Fruit fly (Drosophila melanogaster) whole organism, wandering third instar larva: ENCODE data around the gene BTBD9.

ENCODE experiments used
- Abd-B ChIP-seq: fragments of >200 bp; optimal IDR thresholded peaks from 2 replicates; lab custom pipeline; 2017; ENCODE audit warnings: missing biosample characterization, missing genetic modification characterization
- CG32264 ChIP-seq: fragments of 200-800 bp; sonication (Bioruptor generic); optimal IDR thresholded peaks from 2 replicates; lab custom pipeline; 2016; ENCODE audit warnings: missing biosample characterization, missing genetic modification characterization
- CG9705 ChIP-seq: fragments of 200-800 bp; sonication (Bioruptor generic); optimal IDR thresholded peaks from 2 replicates; lab custom pipeline; 2018; ENCODE audit warnings: missing biosample characterization, mild to moderate bottlenecking, missing genetic modification characterization
- CrebA ChIP-seq: fragments of 200-800 bp; sonication (Bioruptor generic); optimal IDR thresholded peaks from 2 replicates; lab custom pipeline; 2016; ENCODE audit warnings: missing biosample characterization, mild to moderate bottlenecking, missing genetic modification characterization, borderline replicate concordance
- Dif ChIP-seq: fragments of 200-275, 200-300 bp; sonication (Bioruptor generic); optimal IDR thresholded peaks from 2 replicates; lab custom pipeline; 2018; ENCODE audit warnings: missing biosample characterization, missing genetic modification characterization; ENCODE audit not compliant: partially characterized antibody
- HLH106 ChIP-seq: fragments of 200-800 bp; optimal IDR thresholded peaks from 3 replicates; lab custom pipeline; 2019; ENCODE audit warnings: missing biosample characterization, mild to moderate bottlenecking, missing genetic modification characterization, moderate library complexity
- Hr78 ChIP-seq: fragments of >200 bp; optimal IDR thresholded peaks from 2 replicates; lab custom pipeline; 2017; ENCODE audit warnings: missing biosample characterization, missing genetic modification characterization
- Hr83 ChIP-seq: fragments of 200-300 bp; sonication (Bioruptor generic); optimal IDR thresholded peaks from 2 replicates; lab custom pipeline; 2016; ENCODE audit warnings: missing biosample characterization, mild to moderate bottlenecking, missing genetic modification characterization, moderate library complexity; ENCODE audit not compliant: poor library complexity, severe bottlenecking
- Jra ChIP-seq: sonication (Bioruptor generic); optimal IDR thresholded peaks from 2 replicates; lab custom pipeline; 2016; ENCODE audit warnings: missing biosample characterization, missing genetic modification characterization
- Mio ChIP-seq: sonication (Bioruptor generic); optimal IDR thresholded peaks from 2 replicates; lab custom pipeline; 2016; ENCODE audit warnings: missing biosample characterization, missing genetic modification characterization
- N ChIP-seq: fragments of >200 bp; optimal IDR thresholded peaks from 2 replicates; lab custom pipeline; 2018; ENCODE audit warnings: missing biosample characterization, missing external identifiers, missing genetic modification characterization
- OdsH ChIP-seq: fragments of 200-800 bp; sonication (Bioruptor generic); optimal IDR thresholded peaks from 2 replicates; lab custom pipeline; 2016; ENCODE audit warnings: missing biosample characterization, mild to moderate bottlenecking, missing genetic modification characterization
- Rel ChIP-seq, 2 experiments: fragments of 200-800 bp; sonication (Bioruptor generic) in 1 of 2; optimal IDR thresholded peaks; 2 replicates in 1 of 2; 3 replicates in 1 of 2; lab custom pipeline; 2016 to 2019; ENCODE audit warnings: mild to moderate bottlenecking in 2 of 2, missing biosample characterization in 2 of 2, missing genetic modification characterization in 2 of 2, moderate library complexity in 1 of 2
- Vsx2 ChIP-seq: fragments of 200-300, 225-300 bp; sonication (Bioruptor generic); optimal IDR thresholded peaks from 2 replicates; lab custom pipeline; 2018; ENCODE audit warnings: missing biosample characterization, missing genetic modification characterization; ENCODE audit not compliant: partially characterized antibody
- br ChIP-seq: fragments of 200-800 bp; sonication (Bioruptor generic); optimal IDR thresholded peaks from 2 replicates; lab custom pipeline; 2016; ENCODE audit warnings: missing biosample characterization, missing genetic modification characterization
- brk ChIP-seq: fragments of 200-800 bp; sonication (Bioruptor generic); optimal IDR thresholded peaks from 2 replicates; lab custom pipeline; 2016; ENCODE audit warnings: missing biosample characterization, mild to moderate bottlenecking, missing genetic modification characterization
- dl ChIP-seq, 2 experiments: fragments of 175-275, 200-275 bp in 1 of 2; fragments of 200-275 bp in 1 of 2; sonication (Bioruptor generic); optimal IDR thresholded peaks; lab custom pipeline; 2018; ENCODE audit warnings: mild to moderate bottlenecking in 2 of 2, missing biosample characterization in 2 of 2, missing genetic modification characterization in 2 of 2, moderate library complexity in 2 of 2; ENCODE audit not compliant: partially characterized antibody in 2 of 2, insufficient read depth in 1 of 2
- dsf ChIP-seq: sonication (Bioruptor generic); optimal IDR thresholded peaks from 2 replicates; lab custom pipeline; 2016; ENCODE audit warnings: missing biosample characterization, missing genetic modification characterization, borderline replicate concordance
- ey ChIP-seq: fragments of 200-800 bp; sonication (Bioruptor generic); optimal IDR thresholded peaks from 2 replicates; lab custom pipeline; 2016; ENCODE audit warnings: missing biosample characterization, missing genetic modification characterization
- foxo ChIP-seq, 2 experiments: fragments of 200-800 bp; sonication (Bioruptor generic); optimal IDR thresholded peaks; 2 replicates in 1 of 2; 3 replicates in 1 of 2; lab custom pipeline; 2016 to 2017; ENCODE audit warnings: missing biosample characterization in 2 of 2, missing genetic modification characterization in 2 of 2
- fru ChIP-seq: fragments of 200-800 bp; sonication (Bioruptor generic); optimal IDR thresholded peaks from 3 replicates; lab custom pipeline; 2016; ENCODE audit warnings: missing biosample characterization, mild to moderate bottlenecking, missing genetic modification characterization
- h ChIP-seq: fragments of 200-800 bp; sonication (Bioruptor generic); optimal IDR thresholded peaks from 3 replicates; lab custom pipeline; 2016; ENCODE audit warnings: missing biosample characterization, mild to moderate bottlenecking, missing genetic modification characterization
- jim ChIP-seq: fragments of 175-275, 200-325 bp; sonication (Bioruptor generic); optimal IDR thresholded peaks from 2 replicates; lab custom pipeline; 2016; ENCODE audit warnings: missing biosample characterization, mild to moderate bottlenecking, missing genetic modification characterization
- lola ChIP-seq: fragments of >200 bp; optimal IDR thresholded peaks from 2 replicates; lab custom pipeline; 2017; ENCODE audit warnings: missing biosample characterization, missing genetic modification characterization
- pan ChIP-seq: fragments of >200 bp; optimal IDR thresholded peaks from 2 replicates; lab custom pipeline; 2017
- psq ChIP-seq: fragments of 200-800 bp; sonication (Bioruptor generic); optimal IDR thresholded peaks from 3 replicates; lab custom pipeline; 2017; ENCODE audit warnings: missing biosample characterization, mild to moderate bottlenecking, missing genetic modification characterization, moderate library complexity
- rgr ChIP-seq: fragments of 200-800 bp; sonication (Bioruptor generic); optimal IDR thresholded peaks from 3 replicates; lab custom pipeline; 2016; ENCODE audit warnings: missing biosample characterization, mild to moderate bottlenecking, missing genetic modification characterization
- sage ChIP-seq: fragments of 200-800 bp; sonication (Bioruptor generic); optimal IDR thresholded peaks from 2 replicates; lab custom pipeline; 2016; ENCODE audit warnings: missing biosample characterization, mild to moderate bottlenecking, missing genetic modification characterization
- sv ChIP-seq: fragments of 200-800 bp; sonication (Bioruptor generic); optimal IDR thresholded peaks from 3 replicates; lab custom pipeline; 2016; ENCODE audit warnings: missing biosample characterization, missing genetic modification characterization
- tai ChIP-seq: sonication (Bioruptor generic); optimal IDR thresholded peaks from 2 replicates; lab custom pipeline; 2016; ENCODE audit warnings: missing biosample characterization, missing genetic modification characterization
- woc ChIP-seq: sonication (Bioruptor generic); optimal IDR thresholded peaks from 2 replicates; lab custom pipeline; 2016; ENCODE audit warnings: missing biosample characterization, mild to moderate bottlenecking, missing genetic modification characterization

Gene BTBD9

DNA sequence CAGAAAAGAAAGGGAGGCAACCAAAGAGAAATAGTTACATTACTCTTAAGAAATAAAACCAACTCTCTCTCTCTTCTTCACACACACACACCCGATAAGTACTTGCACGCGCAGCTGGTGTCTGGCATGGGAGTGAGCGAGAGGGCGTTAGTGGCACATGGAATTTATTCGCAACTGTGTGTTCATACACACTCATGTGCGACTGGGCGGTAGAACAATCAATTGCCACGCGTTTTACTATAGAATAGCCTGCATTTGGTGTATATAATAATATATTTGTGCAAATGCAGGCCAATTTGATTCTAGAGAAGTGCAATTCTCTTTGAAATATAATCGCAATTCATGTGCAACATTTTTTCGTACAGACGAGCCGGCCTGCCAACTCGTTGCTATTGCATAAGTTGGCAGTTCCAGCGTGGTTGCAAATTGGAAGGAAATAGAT lies 17.6 kb downstream of the BTBD9 start (continued):
- TF ChIP-seq CG32264 (no peak), fru (peak; percentile 15)
- TF ChIP-seq, all 38 proteins: peak for 11

DNA sequence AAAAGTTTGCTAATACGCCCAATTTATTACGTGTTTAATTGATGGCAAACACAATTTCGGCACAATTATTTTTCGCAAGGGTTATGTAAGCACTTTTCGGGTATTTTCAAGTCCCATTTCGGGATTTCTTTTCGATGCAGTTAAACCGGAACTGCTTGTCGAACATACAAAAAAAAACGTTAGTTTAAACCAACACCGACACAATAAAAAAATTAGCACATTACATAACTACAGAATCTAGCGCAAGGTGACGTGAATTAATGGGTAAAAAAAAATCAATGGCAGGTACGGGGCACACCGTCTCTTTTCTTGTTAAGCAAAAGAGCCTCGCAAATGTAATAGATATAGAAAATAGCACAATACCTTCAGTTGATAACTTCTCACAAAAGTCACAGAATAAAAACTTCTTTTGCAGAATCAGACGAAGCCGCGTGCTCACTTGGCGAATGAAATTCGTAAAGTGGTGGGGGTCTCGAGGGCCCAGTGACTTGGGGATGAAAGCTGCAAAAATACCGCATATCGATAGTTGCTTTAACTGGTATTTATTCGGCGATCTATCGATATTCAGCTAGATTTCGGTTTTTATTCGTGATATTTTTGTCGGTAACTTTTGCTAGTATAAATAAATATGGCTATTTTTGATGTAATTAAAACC lies 18.2 kb downstream of the BTBD9 start, which contains the start of the genes Ant2 and sesB:
Gene Ant2, minus strand, starts transcription at position 465 of the 655 bp plus-strand sequence.
Gene sesB, minus strand, starts transcription at position 516 of the 655 bp plus-strand sequence.
- TF ChIP-seq Mio (GFP tag; lab: Kevin White, UChicago) (no peak), pan (lab: Kevin White, UChicago) (no peak), Rel (GFP tag; optimal IDR thresholded peaks at IDR 0.05; lab: Kevin White, UChicago) (no peak), Rel (tag; optimal IDR thresholded peaks at IDR 0.05; lab: Kevin White, UChicago) (peak; percentile 6), Dif (GFP tag; lab: Kevin White, UChicago) (peak; percentile 62)

DNA sequence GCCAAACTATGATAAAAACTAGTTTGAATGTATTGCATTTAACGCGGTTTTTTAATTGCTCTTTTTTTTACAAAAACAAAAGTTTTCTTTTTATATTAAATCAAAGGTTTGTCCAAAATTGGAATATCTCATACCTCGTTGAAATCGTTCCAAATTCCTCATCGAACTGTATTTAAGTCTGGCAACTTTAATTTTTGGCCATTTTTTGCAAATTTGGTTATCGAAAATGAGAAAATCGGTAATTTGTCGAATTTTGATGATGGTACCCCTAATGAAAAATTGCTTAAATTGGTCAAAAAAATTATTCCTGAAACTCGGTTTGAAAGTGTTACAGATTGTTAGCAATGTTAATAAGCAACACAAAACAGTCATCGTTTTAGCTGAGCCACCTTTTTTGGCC lies 19.0 kb downstream of the BTBD9 start:
- no peak for TF ChIP-seq CG9705 (GFP tag; lab: Kevin White, UChicago)
- TF ChIP-seq HLH106 (tag; lab: Kevin White, UChicago), result no peak
- no peak for TF ChIP-seq N (GFP tag; lab: Kevin White, UChicago)
- no peak for TF ChIP-seq pan (lab: Kevin White, UChicago)
- TF ChIP-seq CG32264, result no peak
- TF ChIP-seq Jra (GFP tag; lab: Kevin White, UChicago), result no peak
- no peak for TF ChIP-seq foxo (GFP tag; optimal IDR thresholded peaks at IDR 0.05; lab: Kevin White, UChicago)
- TF ChIP-seq lola (GFP tag; lab: Kevin White, UChicago), result no peak
- no peak for TF ChIP-seq CrebA (GFP tag; lab: Kevin White, UChicago)
- TF ChIP-seq Hr78 (GFP tag; lab: Kevin White, UChicago), result no peak
- TF ChIP-seq jim (GFP tag; lab: Kevin White, UChicago), result no peak
- no peak for TF ChIP-seq Rel (GFP tag; optimal IDR thresholded peaks at IDR 0.05; lab: Kevin White, UChicago)
- no peak for TF ChIP-seq Rel (tag; optimal IDR thresholded peaks at IDR 0.05; lab: Kevin White, UChicago)
- TF ChIP-seq ey (GFP tag; lab: Kevin White, UChicago), result no peak
- TF ChIP-seq Dif (GFP tag; lab: Kevin White, UChicago), result no peak
- TF ChIP-seq Vsx2, result no peak
- no peak for TF ChIP-seq sage
- TF ChIP-seq dl (GFP tag; optimal IDR thresholded peaks at IDR 0.05; lab: Kevin White, UChicago; ENCODE audit: insufficient read depth in 1 of 2, partially characterized antibody in 2 of 2), result no peak
- no peak for TF ChIP-seq br
- no peak for TF ChIP-seq OdsH (GFP tag; lab: Kevin White, UChicago)
- TF ChIP-seq sv (GFP tag; lab: Kevin White, UChicago), result no peak

DNA sequence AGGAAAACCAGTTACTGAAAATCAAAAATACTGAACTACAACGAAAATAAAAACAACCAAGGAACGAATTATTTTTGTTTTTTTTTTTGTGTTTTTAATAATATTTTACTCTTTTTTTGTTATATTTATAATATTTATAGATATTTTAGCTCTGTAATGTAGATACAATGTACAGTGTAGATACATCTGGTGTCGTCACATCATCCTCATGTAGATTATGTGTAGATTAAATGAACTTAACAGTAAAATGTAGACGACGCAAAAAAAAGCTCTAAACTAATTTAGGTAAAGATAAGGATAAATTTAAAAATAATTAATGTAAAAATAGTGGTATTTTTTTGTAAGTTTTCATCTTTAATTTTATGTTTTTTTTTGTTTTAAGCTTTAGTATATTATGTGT lies 20.9 kb downstream of the BTBD9 start:
- no peak for TF ChIP-seq Dif (GFP tag; lab: Kevin White, UChicago)
- TF ChIP-seq Hr83 (GFP tag; lab: Kevin White, UChicago), result no peak
- TF ChIP-seq sage, result no peak
- TF ChIP-seq dsf (GFP tag; lab: Kevin White, UChicago), result no peak
- TF ChIP-seq, all 38 proteins: peak for 0

DNA sequence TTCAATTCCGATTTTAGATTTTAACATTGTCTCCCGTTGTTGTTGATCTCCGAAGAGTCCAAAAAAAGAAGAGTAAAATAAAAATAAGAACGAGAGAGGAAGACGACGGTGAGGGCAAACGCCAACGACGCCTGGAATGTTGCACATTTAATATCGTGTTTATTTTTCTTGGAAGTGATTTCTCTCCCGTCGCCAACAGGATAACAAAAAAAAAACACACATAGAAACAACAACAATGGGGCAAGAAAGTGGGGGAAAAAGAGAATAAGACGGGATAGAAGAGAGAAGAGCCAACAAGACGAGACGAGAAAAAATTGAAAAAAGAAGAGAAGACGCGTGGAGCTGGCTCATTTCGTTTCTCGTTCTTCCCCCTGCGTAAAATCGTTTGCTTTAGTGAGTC lies 32.7 kb downstream of the BTBD9 start:
- TF ChIP-seq Abd-B (no peak), Dif (GFP tag; lab: Kevin White, UChicago) (peak; percentile 0), CrebA (GFP tag; lab: Kevin White, UChicago) (no peak), brk (GFP tag; lab: Kevin White, UChicago) (no peak), rgr (GFP tag; lab: Kevin White, UChicago) (no peak), woc (GFP tag; lab: Kevin White, UChicago) (no peak), jim (GFP tag; lab: Kevin White, UChicago) (no peak), lola (GFP tag; lab: Kevin White, UChicago) (no peak), h (no peak), psq (peak; percentile 73), Rel (GFP tag; optimal IDR thresholded peaks at IDR 0.05; lab: Kevin White, UChicago) (no peak), Rel (tag; optimal IDR thresholded peaks at IDR 0.05; lab: Kevin White, UChicago) (peak; percentile 33), Jra (GFP tag; lab: Kevin White, UChicago) (no peak), Hr78 (GFP tag; lab: Kevin White, UChicago) (no peak), dl (GFP tag; optimal IDR thresholded peaks at IDR 0.05; lab: Kevin White, UChicago; ENCODE audit: insufficient read depth in 1 of 2, partially characterized antibody in 2 of 2) (no peak), tai (GFP tag; lab: Kevin White, UChicago) (no peak)
